Worm (Caenorhabditis elegans): ENCODE results near the gene ncs-4.

Gene ncs-4

ce11 chrX:10188493-10188895, 12.2 kb downstream of the ncs-4 start (continued):
- TF ChIP-seq ceh-82 (tag; optimal IDR thresholded peaks at IDR 0.05) (no peak), lim-7 (GFP tag; IDR thresholded peaks at IDR 0.05) (no peak), mdl-1 (tag; optimal IDR thresholded peaks at IDR 0.05) (peak; percentile 93 to 97), skn-1 (tag; optimal IDR thresholded peaks at IDR 0.05) (no peak), unc-62 (GFP tag; optimal IDR thresholded peaks at IDR 0.05 in 1 of 2) (peak in 1 of 2 experiments; percentile 100), unc-62 (tag; optimal IDR thresholded peaks at IDR 0.05) (no peak), lin-15B (tag; optimal IDR thresholded peaks at IDR 0.05) (no peak), dmd-8 (GFP tag; IDR thresholded peaks at IDR 0.05) (no peak)

DNA sequence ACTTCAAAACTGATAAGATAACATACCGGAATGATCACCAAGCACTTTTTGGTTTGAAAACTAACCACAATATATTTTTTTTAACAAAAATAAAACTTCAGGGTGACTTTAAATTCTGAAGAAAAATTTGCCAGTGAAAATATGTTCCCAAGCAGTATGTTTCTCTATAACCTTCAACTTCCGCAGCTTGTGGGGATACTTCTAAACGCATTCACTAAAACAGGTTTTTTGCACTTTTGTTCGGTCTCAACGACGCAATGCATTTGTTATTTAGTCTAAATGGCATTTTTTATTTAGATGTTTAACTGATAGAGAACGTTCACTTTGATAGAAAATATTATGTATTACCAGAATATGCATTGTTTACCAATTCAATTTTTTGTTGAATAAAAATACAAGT, 12.9 kb downstream of the ncs-4 start:
- TF ChIP-seq snpc-1.2 (GFP tag; IDR thresholded peaks at IDR 0.05): no peak

ce11 chrX:10189805-10190204, 13.5 kb downstream of the ncs-4 start:
- TF ChIP-seq aha-1 (tag) (peak; percentile 91), nhr-28 (tag; optimal IDR thresholded peaks at IDR 0.05) (peak; percentile 31), dmd-8 (GFP tag; IDR thresholded peaks at IDR 0.05) (no peak), madf-9 (GFP tag; conservative IDR thresholded peaks at IDR 0.05) (no peak), nhr-25 (tag; optimal IDR thresholded peaks at IDR 0.05; ENCODE audit: borderline replicate concordance, insufficient read depth) (peak; percentile 5)

DNA sequence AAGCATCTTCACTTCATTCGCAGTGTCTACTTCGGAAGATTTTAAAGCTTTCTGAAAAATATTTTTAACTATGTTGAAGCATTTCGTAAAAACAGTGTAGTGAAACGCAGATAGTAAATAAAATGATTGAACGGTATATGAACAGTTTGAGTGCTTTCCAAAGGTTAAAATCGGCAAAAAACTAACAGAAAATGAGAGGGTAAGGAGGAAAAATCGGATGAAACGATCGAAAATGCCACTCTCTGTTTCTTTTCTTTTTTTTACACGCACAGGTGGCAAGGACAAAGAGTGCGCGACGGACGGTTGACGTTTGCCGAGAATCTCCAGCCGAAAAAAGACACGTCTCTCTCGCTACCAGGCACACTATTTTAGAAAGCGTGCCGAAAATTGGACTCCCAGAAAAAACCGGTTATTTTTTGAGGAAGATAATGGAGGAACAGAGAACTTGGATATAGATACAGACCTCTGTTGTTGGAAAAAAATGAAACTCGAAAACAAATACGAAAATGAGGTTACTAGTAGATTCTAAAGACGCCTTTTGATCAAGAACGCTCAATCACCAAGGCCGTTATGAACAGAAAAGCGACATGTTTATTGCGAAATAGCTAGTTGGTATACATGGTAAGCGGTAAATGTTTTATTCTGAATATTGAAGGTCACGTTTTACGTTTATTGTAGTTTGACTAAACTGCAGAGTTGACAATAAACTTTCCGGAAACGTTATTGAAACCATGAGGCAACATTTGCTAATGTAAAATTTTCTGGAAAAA, 18.2 kb downstream of the ncs-4 start, which contains the start of gene myrf-2:
Gene myrf-2, minus strand, starts transcription at position 51 of the 770 bp plus-strand sequence.
- TF ChIP-seq nhr-111 (GFP tag; optimal IDR thresholded peaks at IDR 0.05) (no peak), egl-27 (tag; optimal IDR thresholded peaks at IDR 0.05) (no peak), nhr-48 (tag; optimal IDR thresholded peaks at IDR 0.05) (peak; percentile 20), nhr-77 (tag; optimal IDR thresholded peaks at IDR 0.05) (no peak), vab-7 (GFP tag; IDR thresholded peaks at IDR 0.05) (no peak), mep-1 (tag; optimal IDR thresholded peaks at IDR 0.05) (peak; percentile 9), hlh-11 (tag; optimal IDR thresholded peaks at IDR 0.05) (peak; percentile 58), nhr-28 (tag; optimal IDR thresholded peaks at IDR 0.05) (peak; percentile 48), unc-62 (GFP tag; optimal IDR thresholded peaks at IDR 0.05 in 1 of 2) (peak in 1 of 2 experiments; percentile 52), unc-62 (tag; optimal IDR thresholded peaks at IDR 0.05) (no peak), mxl-3 (GFP tag; optimal IDR thresholded peaks at IDR 0.05) (peak; percentile 58), daf-8 (GFP tag; IDR thresholded peaks at IDR 0.05) (no peak), mdl-1 (tag; optimal IDR thresholded peaks at IDR 0.05) (peak in 1 of 2 experiments; percentile 36)

ce11 chrX:10197204-10197756, 21.0 kb downstream of the ncs-4 start, which contains the start of gene nucb-1:
nucb-1 (plus strand) TSS chrX:10197706.
- TF ChIP-seq nhr-42 (GFP tag; IDR thresholded peaks at IDR 0.05) (no peak), dve-1 (tag; optimal IDR thresholded peaks at IDR 0.05; ENCODE audit: insufficient read depth) (peak; percentile 79), dpl-1 (GFP tag; optimal IDR thresholded peaks at IDR 0.05) (peak; percentile 41), ZK546.5 (tag; optimal IDR thresholded peaks at IDR 0.05) (no peak), nhr-102 (tag; optimal IDR thresholded peaks at IDR 0.05) (no peak), lsy-2 (tag; optimal IDR thresholded peaks at IDR 0.05) (peak; percentile 15 to 90), cey-2 (tag; optimal IDR thresholded peaks at IDR 0.05; ENCODE audit: borderline replicate concordance, insufficient read depth) (no peak), F49E8.2 (tag; optimal IDR thresholded peaks at IDR 0.05; ENCODE audit: borderline replicate concordance) (no peak), rbr-2 (tag; optimal IDR thresholded peaks at IDR 0.05) (peak; percentile 65), gei-8 (GFP tag; optimal IDR thresholded peaks at IDR 0.05) (no peak), daf-12 (tag; optimal IDR thresholded peaks at IDR 0.05) (no peak), R02D3.7 (tag; optimal IDR thresholded peaks at IDR 0.05) (peak; percentile 59), nhr-25 (tag; optimal IDR thresholded peaks at IDR 0.05; ENCODE audit: borderline replicate concordance, insufficient read depth) (peak; percentile 39), sdz-12 (GFP tag; optimal IDR thresholded peaks at IDR 0.05) (no peak), hmg-1.1 (GFP tag; IDR thresholded peaks at IDR 0.05) (peak; percentile 62), nhr-28 (tag; optimal IDR thresholded peaks at IDR 0.05) (peak; percentile 78), set-16 (GFP tag; IDR thresholded peaks at IDR 0.05) (no peak), lin-38 (GFP tag; IDR thresholded peaks at IDR 0.05) (no peak), F37D6.2 (tag; optimal IDR thresholded peaks at IDR 0.05) (no peak), F10B5.3 (tag; optimal IDR thresholded peaks at IDR 0.05) (no peak), duxl-1 (tag; optimal IDR thresholded peaks at IDR 0.05; ENCODE audit: poor library complexity) (peak; percentile 28), aha-1 (tag) (peak; percentile 59)
